Worm (Caenorhabditis elegans): ENCODE measurements around the gene col-117.

ce11 chrIV:8807327-8807726 lies 16.7 kb downstream of the col-117 start:
- no peak for TF ChIP-seq skn-1 (tag; optimal IDR thresholded peaks at IDR 0.05)
- TF ChIP-seq egl-27 (tag; optimal IDR thresholded peaks at IDR 0.05), result no peak
- TF ChIP-seq mef-2 (tag; optimal IDR thresholded peaks at IDR 0.05), result no peak
- TF ChIP-seq lin-35 (GFP tag; optimal IDR thresholded peaks at IDR 0.05), result no peak
- TF ChIP-seq lin-14 (GFP tag; optimal IDR thresholded peaks at IDR 0.05), result no peak
- no peak for TF ChIP-seq zag-1 (tag; optimal IDR thresholded peaks at IDR 0.05)
- no peak for TF ChIP-seq lsy-2 (tag; optimal IDR thresholded peaks at IDR 0.05)
- no peak for TF ChIP-seq fos-1 (tag; optimal IDR thresholded peaks at IDR 0.05)

Measured in whole organism, L1 larva.